ENCODE assay signal across 3 fruit fly cellular contexts in genomic region chrX:10738835-10739371, dm6.
A peak's percentile ranks its signal among the peaks of the same experiment; 100 is the strongest.
TF ChIP-seq lines count a peak whose summit lies in the region.

No protein-coding gene starts in this region.

TF ChIP-seq in whole organism, embryonic, 481 proteins besides CTCF, POLR2A, EP300 and RAD21 (continued from another document and continues in another):
- TF ChIP-seq CG9609 (GFP tag; optimal IDR thresholded peaks at IDR 0.05; lab: Kevin White, UChicago) (no peak), dan (GFP tag; IDR thresholded peaks at IDR 0.05; lab: Robert Waterston, UW) (no peak), ac (GFP tag; optimal IDR thresholded peaks at IDR 0.05; lab: Kevin White, UChicago) (no peak), schlank (tag; optimal IDR thresholded peaks at IDR 0.05; lab: Kevin White, UChicago) (no peak), pfk (GFP tag; optimal IDR thresholded peaks at IDR 0.05; lab: Kevin White, UChicago) (no peak), CG3847 (GFP tag; IDR thresholded peaks at IDR 0.05; lab: Robert Waterston, UW) (no peak), CG34376 (GFP tag; optimal IDR thresholded peaks at IDR 0.05; lab: Kevin White, UChicago) (no peak), pnt (GFP tag; optimal IDR thresholded peaks at IDR 0.05; lab: Kevin White, UChicago) (no peak), stc (GFP tag; IDR thresholded peaks at IDR 0.05; lab: Robert Waterston, UW) (no peak), CG15514 (GFP tag; optimal IDR thresholded peaks at IDR 0.05; lab: Kevin White, UChicago) (peak; percentile 15), CG4282 (GFP tag; optimal IDR thresholded peaks at IDR 0.05; lab: Kevin White, UChicago) (no peak), Myb (GFP tag; optimal IDR thresholded peaks at IDR 0.05; lab: Kevin White, UChicago) (no peak), zen2 (GFP tag; IDR thresholded peaks at IDR 0.05; lab: Robert Waterston, UW; ENCODE audit: partially characterized antibody) (peak; percentile 23; the same call in 2 of the 3 replicates), bbx (GFP tag; IDR thresholded peaks at IDR 0.05; lab: Robert Waterston, UW; ENCODE audit: partially characterized antibody) (no peak), CG15011 (GFP tag; optimal IDR thresholded peaks at IDR 0.05; lab: Kevin White, UChicago) (peak; percentile 3), chm (GFP tag; IDR thresholded peaks at IDR 0.05; lab: Robert Waterston, UW) (no peak), chinmo (GFP tag; IDR thresholded peaks at IDR 0.05; lab: Robert Waterston, UW; ENCODE audit: partially characterized antibody) (peak; percentile 79; the same call in 2 of the 4 replicates), Xrp1 (GFP tag; IDR thresholded peaks at IDR 0.05; lab: Robert Waterston, UW) (0 out of 2 replicates have a peak, but pooled peaks have one; percentile 5), Sin3A (optimal IDR thresholded peaks at IDR 0.05; lab: Kevin White, UChicago) (no peak), CG11504 (tag; optimal IDR thresholded peaks at IDR 0.05; lab: Kevin White, UChicago) (peak; percentile 12), Lim3 (GFP tag; IDR thresholded peaks at IDR 0.05; lab: Robert Waterston, UW) (no peak), E2f2 (GFP tag; IDR thresholded peaks at IDR 0.05; lab: Robert Waterston, UW) (0 out of 2 replicates have a peak, but pooled peaks have one; percentile 10), Stat92E (GFP tag; optimal IDR thresholded peaks at IDR 0.05; lab: Kevin White, UChicago) (no peak), CG6175 (GFP tag; IDR thresholded peaks at IDR 0.05; lab: Robert Waterston, UW) (no peak), CG32767 (GFP tag; IDR thresholded peaks at IDR 0.05; lab: Robert Waterston, UW) (no peak), H15 (GFP tag; IDR thresholded peaks at IDR 0.05; lab: Robert Waterston, UW) (no peak), klu (GFP tag; IDR thresholded peaks at IDR 0.05; lab: Robert Waterston, UW) (no peak), CG5180 (GFP tag; optimal IDR thresholded peaks at IDR 0.05; lab: Kevin White, UChicago) (peak; percentile 85), NFAT (GFP tag; IDR thresholded peaks at IDR 0.05; lab: Robert Waterston, UW) (no peak), CG9932 (GFP tag; IDR thresholded peaks at IDR 0.05; lab: Robert Waterston, UW) (0 out of 2 replicates have a peak, but pooled peaks have one; percentile 10), CG11696 (GFP tag; IDR thresholded peaks at IDR 0.05; lab: Robert Waterston, UW) (no peak), ERR (GFP tag; optimal IDR thresholded peaks at IDR 0.05; lab: Kevin White, UChicago) (no peak), CG15479 (GFP tag; optimal IDR thresholded peaks at IDR 0.05; lab: Kevin White, UChicago) (no peak), mirr (GFP tag; optimal IDR thresholded peaks at IDR 0.05; lab: Kevin White, UChicago) (peak; percentile 4), CG8478 (optimal IDR thresholded peaks at IDR 0.05; lab: Kevin White, UChicago) (no peak), gt (GFP tag; IDR thresholded peaks at IDR 0.05; lab: Robert Waterston, UW) (no peak), ash1 (GFP tag; optimal IDR thresholded peaks at IDR 0.05; lab: Kevin White, UChicago) (no peak), btn (GFP tag; optimal IDR thresholded peaks at IDR 0.05; lab: Kevin White, UChicago) (no peak), phol (tag; optimal IDR thresholded peaks at IDR 0.05; lab: Kevin White, UChicago) (no peak), gsb (GFP tag; IDR thresholded peaks at IDR 0.05; lab: Robert Waterston, UW) (no peak), fd96Cb (tag; optimal IDR thresholded peaks at IDR 0.05; lab: Kevin White, UChicago) (no peak), gce (GFP tag; IDR thresholded peaks at IDR 0.05; lab: Robert Waterston, UW) (peak; percentile 27; the same call in 1 of the 3 replicates), gro (GFP tag; optimal IDR thresholded peaks at IDR 0.05; lab: Kevin White, UChicago) (no peak), CG2875 (GFP tag; optimal IDR thresholded peaks at IDR 0.05; lab: Kevin White, UChicago) (peak; percentile 35), CG7372 (GFP tag; IDR thresholded peaks at IDR 0.05; lab: Robert Waterston, UW) (no peak)

TF ChIP-seq in whole organism, prepupa, 60 proteins besides CTCF, POLR2A, EP300 and RAD21 (continued from another document):
- TF ChIP-seq CG6163 (GFP tag; IDR thresholded peaks at IDR 0.05; lab: Robert Waterston, UW) (peak; percentile 44; the same call in 2 of the 3 replicates), CG15336 (GFP tag; IDR thresholded peaks at IDR 0.05; lab: Robert Waterston, UW) (peak; percentile 32; the same call in 1 of the 2 replicates), eg (GFP tag; IDR thresholded peaks at IDR 0.05; lab: Robert Waterston, UW) (peak; percentile 62; the same call in 1 of the 3 replicates), Sox102F (GFP tag; optimal IDR thresholded peaks at IDR 0.05; lab: Kevin White, UChicago) (no peak)
TF ChIP-seq in whole organism, prepupa: peak in this region for 18.

TF ChIP-seq in whole organism, wandering third instar larva, 38 proteins besides CTCF, POLR2A, EP300 and RAD21 (continued from another document):
- TF ChIP-seq HLH106 (tag; optimal IDR thresholded peaks at IDR 0.05; lab: Kevin White, UChicago) = no peak
- no peak for TF ChIP-seq Rel (GFP tag; optimal IDR thresholded peaks at IDR 0.05; lab: Kevin White, UChicago)
- no peak for TF ChIP-seq Rel (tag; optimal IDR thresholded peaks at IDR 0.05; lab: Kevin White, UChicago)
- TF ChIP-seq Hnf4 (GFP tag; optimal IDR thresholded peaks at IDR 0.05; lab: Kevin White, UChicago) = no peak
